Fruit fly (Drosophila melanogaster) whole organism, adult: ENCODE data around the gene CG31999.

Source experiments
- CG11617 ChIP-seq: fragments of 200-800 bp; sonication (Bioruptor generic); optimal IDR thresholded peaks from 2 replicates; lab custom pipeline; 2017; ENCODE audit warnings: mild to moderate bottlenecking, missing biosample characterization, missing genetic modification reagents, missing genetic modification characterization
- CG12768 ChIP-seq: fragments of 200-800 bp; sonication (Bioruptor generic); optimal IDR thresholded peaks from 2 replicates; lab custom pipeline; 2017; ENCODE audit warnings: missing biosample characterization, missing genetic modification characterization, mild to moderate bottlenecking, moderate library complexity, missing genetic modification reagents
- CG14711 ChIP-seq: fragments of 200-800 bp; sonication (Bioruptor generic); optimal IDR thresholded peaks from 2 replicates; lab custom pipeline; 2018; ENCODE audit warnings: missing biosample characterization, mild to moderate bottlenecking, missing genetic modification characterization, moderate library complexity
- CG1620 ChIP-seq: fragments of 200-800 bp; sonication (Bioruptor generic); optimal IDR thresholded peaks from 2 replicates; lab custom pipeline; 2016; ENCODE audit warnings: missing biosample characterization, missing genetic modification characterization
- CG33017 ChIP-seq: fragments of 200-800 bp; sonication (Bioruptor generic); optimal IDR thresholded peaks from 2 replicates; lab custom pipeline; 2018; ENCODE audit warnings: missing biosample characterization, mild to moderate bottlenecking, missing genetic modification characterization, moderate library complexity
- CG5204 ChIP-seq: fragments of 200-800 bp; sonication (Bioruptor generic); optimal IDR thresholded peaks from 2 replicates; lab custom pipeline; 2016; ENCODE audit warnings: missing biosample characterization, missing genetic modification characterization
- CG7045 ChIP-seq: fragments of 200-800 bp; sonication (Bioruptor generic); optimal IDR thresholded peaks from 2 replicates; lab custom pipeline; 2017; ENCODE audit warnings: missing biosample characterization, mild to moderate bottlenecking, missing genetic modification characterization
- CG7101 ChIP-seq: fragments of 200-800 bp; sonication (Bioruptor generic); optimal IDR thresholded peaks from 2 replicates; lab custom pipeline; 2018; ENCODE audit warnings: missing biosample characterization, mild to moderate bottlenecking, missing genetic modification characterization, moderate library complexity
- Clk ChIP-seq: fragments of 200-800 bp; sonication (Bioruptor generic); optimal IDR thresholded peaks from 2 replicates; lab custom pipeline; 2017; ENCODE audit warnings: missing biosample characterization, missing genetic modification characterization
- Crg-1 ChIP-seq: fragments of 200-800 bp; sonication (Bioruptor generic); optimal IDR thresholded peaks from 2 replicates; lab custom pipeline; 2016; ENCODE audit warnings: missing biosample characterization, missing genetic modification characterization
- Hr96 ChIP-seq: fragments of 200-800 bp; sonication (Bioruptor generic); optimal IDR thresholded peaks from 2 replicates; lab custom pipeline; 2016; ENCODE audit warnings: missing biosample characterization, missing genetic modification characterization
- Mnt ChIP-seq: fragments of 200-800 bp; sonication (Bioruptor generic); optimal IDR thresholded peaks from 2 replicates; lab custom pipeline; 2016; ENCODE audit warnings: missing biosample characterization, mild to moderate bottlenecking, missing genetic modification characterization
- bab1 ChIP-seq: fragments of 200-800 bp; sonication (Bioruptor generic); optimal IDR thresholded peaks from 3 replicates; lab custom pipeline; 2019; ENCODE audit warnings: missing biosample characterization, mild to moderate bottlenecking, missing genetic modification characterization, moderate library complexity
- kay ChIP-seq: fragments of 200-800 bp; sonication (Bioruptor generic); peaks from one replicate; lab custom pipeline; 2016; ENCODE audit warnings: missing biosample characterization, missing genetic modification characterization, borderline replicate concordance
- pad ChIP-seq: fragments of 200-800 bp; sonication (Bioruptor generic); optimal IDR thresholded peaks from 3 replicates; lab custom pipeline; 2017; ENCODE audit warnings: missing biosample characterization, missing genetic modification characterization, mild to moderate bottlenecking, moderate library complexity, missing genetic modification reagents
- tj ChIP-seq: fragments of 200-800 bp; sonication (Bioruptor generic); optimal IDR thresholded peaks from 3 replicates; lab custom pipeline; 2017; ENCODE audit warnings: missing biosample characterization, mild to moderate bottlenecking, missing genetic modification characterization, moderate library complexity

CG31999 gene

dm6 chr4:175245-175644, 52.3 kb downstream of the CG31999 start, which contains the start of gene CG33978:
CG33978 (minus strand) TSS chr4:175639.
- TF ChIP-seq Mnt (GFP tag; lab: Kevin White, UChicago) (no peak), CG12768 (GFP tag; lab: Kevin White, UChicago) (no peak)

- peak; percentile 63 for TF ChIP-seq kay
- no peak for TF ChIP-seq CG1620 (GFP tag; lab: Kevin White, UChicago)
- no peak for TF ChIP-seq pad (GFP tag; lab: Kevin White, UChicago)
- TF ChIP-seq CG7045 (GFP tag; lab: Kevin White, UChicago): no peak
These were observed 53.0 kb downstream of the CG31999 start for dm6 chr4:174526-174925.

dm6 chr4:167515-167914, 60.0 kb downstream of the CG31999 start:
- TF ChIP-seq CG7101 (tag; lab: Kevin White, UChicago) (no peak), kay (no peak), Clk (GFP tag; lab: Kevin White, UChicago) (no peak), pad (GFP tag; lab: Kevin White, UChicago) (no peak), CG14711 (no peak), CG33017 (tag; lab: Kevin White, UChicago) (no peak), CG1620 (GFP tag; lab: Kevin White, UChicago) (no peak), Crg-1 (GFP tag; lab: Kevin White, UChicago) (no peak), CG11617 (GFP tag; lab: Kevin White, UChicago) (no peak), CG5204 (GFP tag; lab: Kevin White, UChicago) (no peak), bab1 (GFP tag; lab: Kevin White, UChicago) (no peak), CG12768 (GFP tag; lab: Kevin White, UChicago) (no peak), tj (GFP tag; lab: Kevin White, UChicago) (no peak), Hr96 (GFP tag; lab: Kevin White, UChicago) (no peak)

dm6 chr4:165159-165558, 62.4 kb downstream of the CG31999 start:
- TF ChIP-seq Mnt (GFP tag; lab: Kevin White, UChicago): no peak
